Fruit fly (Drosophila melanogaster): Measurements from ENCODE around the gene CG8534.

Gene CG8534

DNA sequence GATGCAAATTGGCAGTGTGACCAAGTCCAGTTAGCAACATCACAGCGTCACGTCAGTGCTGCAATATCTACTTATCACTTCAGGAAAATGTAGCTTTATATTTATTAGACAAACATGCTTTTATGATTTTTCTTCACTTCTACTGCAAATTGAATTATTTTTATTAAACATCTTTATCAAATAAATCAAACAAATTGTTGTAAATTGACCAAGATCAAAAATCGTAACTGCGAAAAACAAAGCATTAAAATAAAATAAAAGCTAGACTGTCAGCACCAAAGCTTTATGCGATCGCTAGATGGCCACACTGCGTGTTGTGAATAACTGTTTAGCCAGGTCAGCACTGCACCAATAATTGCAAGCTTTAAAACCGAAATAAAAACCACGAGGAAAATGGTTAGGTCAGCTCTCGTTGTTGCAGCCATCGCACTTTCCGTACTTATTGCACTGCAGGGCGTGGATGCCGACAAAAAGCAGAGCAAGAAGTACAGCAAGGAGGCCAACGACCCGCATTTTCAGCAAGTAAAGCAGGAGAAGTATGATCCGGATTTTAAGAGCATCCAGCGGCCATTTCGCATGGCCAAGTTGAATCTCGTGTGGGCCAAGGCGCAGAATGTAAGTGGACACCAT, 21.3 kb upstream of the CG8534 start, which contains the start of the genes CG12945 and CG8507 (continued):
- TF ChIP-seq eve (GFP tag; optimal IDR thresholded peaks at IDR 0.05) (no peak), CG10979 (tag; optimal IDR thresholded peaks at IDR 0.05) (peak; percentile 31), Hr51 (GFP tag; optimal IDR thresholded peaks at IDR 0.05) (no peak), Hr3 (GFP tag; optimal IDR thresholded peaks at IDR 0.05) (peak; percentile 26), CG18476 (GFP tag; optimal IDR thresholded peaks at IDR 0.05) (peak; percentile 26), CG14710 (tag; optimal IDR thresholded peaks at IDR 0.05) (peak; percentile 70), MESR4 (GFP tag; optimal IDR thresholded peaks at IDR 0.05) (no peak), mld (GFP tag; IDR thresholded peaks at IDR 0.05; ENCODE audit: partially characterized antibody) (no peak), CG10654 (GFP tag; optimal IDR thresholded peaks at IDR 0.05) (peak; percentile 4), sd (tag; optimal IDR thresholded peaks at IDR 0.05) (no peak), CG13424 (tag; optimal IDR thresholded peaks at IDR 0.05) (peak; percentile 67), CG33213 (GFP tag; optimal IDR thresholded peaks at IDR 0.05) (no peak), tin (GFP tag; optimal IDR thresholded peaks at IDR 0.05) (peak; percentile 46), CG15601 (tag; optimal IDR thresholded peaks at IDR 0.05) (peak; percentile 35), Mad (GFP tag; optimal IDR thresholded peaks at IDR 0.05) (peak; percentile 39), jumu (GFP tag; optimal IDR thresholded peaks at IDR 0.05) (peak; percentile 28), CG13123 (GFP tag; optimal IDR thresholded peaks at IDR 0.05) (no peak), CG15696 (tag; optimal IDR thresholded peaks at IDR 0.05) (peak; percentile 48), ac (GFP tag; optimal IDR thresholded peaks at IDR 0.05) (no peak), Hsf (GFP tag; optimal IDR thresholded peaks at IDR 0.05) (peak; percentile 63), stwl (tag; optimal IDR thresholded peaks at IDR 0.05) (peak; percentile 65), CG3281 (GFP tag; optimal IDR thresholded peaks at IDR 0.05) (peak; percentile 17), insv (GFP tag; optimal IDR thresholded peaks at IDR 0.05) (no peak), zfh2 (GFP tag; optimal IDR thresholded peaks at IDR 0.05) (peak; percentile 69), CG34376 (GFP tag; optimal IDR thresholded peaks at IDR 0.05) (peak; percentile 24), Asciz (GFP tag; optimal IDR thresholded peaks at IDR 0.05) (no peak), CG10543 (GFP tag; optimal IDR thresholded peaks at IDR 0.05) (no peak), CG2678 (tag; optimal IDR thresholded peaks at IDR 0.05) (no peak), Nf-YC (tag; optimal IDR thresholded peaks at IDR 0.05) (no peak), CG7963 (GFP tag; IDR thresholded peaks at IDR 0.05; ENCODE audit: partially characterized antibody) (no peak), CG8089 (GFP tag; optimal IDR thresholded peaks at IDR 0.05) (no peak), Elba2 (GFP tag; optimal IDR thresholded peaks at IDR 0.05) (peak; percentile 37), luna (GFP tag; optimal IDR thresholded peaks at IDR 0.05) (no peak), fd96Cb (tag; optimal IDR thresholded peaks at IDR 0.05) (no peak), zen (tag; optimal IDR thresholded peaks at IDR 0.05) (peak; percentile 25), Lhr (GFP tag; optimal IDR thresholded peaks at IDR 0.05) (no peak), CG11247 (GFP tag; IDR thresholded peaks at IDR 0.05) (no peak), CG8290 (GFP tag; optimal IDR thresholded peaks at IDR 0.05) (peak; percentile 45), CG8290 (tag; optimal IDR thresholded peaks at IDR 0.05) (no peak), pfk (GFP tag; optimal IDR thresholded peaks at IDR 0.05) (no peak), Xrp1 (GFP tag; IDR thresholded peaks at IDR 0.05) (peak; percentile 26; the same call in 1 of the 2 replicates), CG1233 (GFP tag; optimal IDR thresholded peaks at IDR 0.05) (no peak), CG17328 (GFP tag; IDR thresholded peaks at IDR 0.05) (no peak), Oaz (GFP tag; IDR thresholded peaks at IDR 0.05) (no peak), CG30431 (GFP tag; optimal IDR thresholded peaks at IDR 0.05) (no peak), CG12236 (GFP tag; optimal IDR thresholded peaks at IDR 0.05) (no peak), Dbx (GFP tag; IDR thresholded peaks at IDR 0.05) (0 out of 3 replicates have a peak, but pooled peaks have one; percentile 18), CG17612 (GFP tag; IDR thresholded peaks at IDR 0.05) (no peak), wor (GFP tag; IDR thresholded peaks at IDR 0.05) (no peak), CG13287 (GFP tag; IDR thresholded peaks at IDR 0.05; ENCODE audit: partially characterized antibody) (no peak)

All from whole organism, embryonic.